Worm (Caenorhabditis elegans): ENCODE results near the gene luc-7L.

- TF ChIP-seq egrh-3 (GFP tag; IDR thresholded peaks at IDR 0.05), result no peak
- no peak for TF ChIP-seq lin-35 (GFP tag; optimal IDR thresholded peaks at IDR 0.05)
- TF ChIP-seq nfya-1 (tag; optimal IDR thresholded peaks at IDR 0.05; ENCODE audit: borderline replicate concordance, insufficient read depth), result no peak
- no peak for TF ChIP-seq pha-4 (tag; optimal IDR thresholded peaks at IDR 0.05)
- no peak for TF ChIP-seq snpc-1.3 (tag; optimal IDR thresholded peaks at IDR 0.05; ENCODE audit: insufficient read depth)
- TF ChIP-seq C06A6.2 (GFP tag; conservative IDR thresholded peaks at IDR 0.05), result no peak
- no peak for TF ChIP-seq K12H6.12 (tag; optimal IDR thresholded peaks at IDR 0.05)
- no peak for TF ChIP-seq snpc-1.1 (tag; optimal IDR thresholded peaks at IDR 0.05; ENCODE audit: insufficient read depth)
- TF ChIP-seq ets-4 (GFP tag; optimal IDR thresholded peaks at IDR 0.05), result no peak
- TF ChIP-seq ama-1 (optimal IDR thresholded peaks at IDR 0.05), result no peak
- no peak for TF ChIP-seq ama-1 (GFP tag; optimal IDR thresholded peaks at IDR 0.05)
- TF ChIP-seq lin-26 (GFP tag; IDR thresholded peaks at IDR 0.05), result no peak
- TF ChIP-seq him-1 (tag; optimal IDR thresholded peaks at IDR 0.05), result no peak
- no peak for TF ChIP-seq F37B4.10 (GFP tag; IDR thresholded peaks at IDR 0.05)
These were observed 8.9 kb downstream of the luc-7L start, which contains the start of gene B0495.5 for ce11 chrII:7698406-7698805.
